Fruit fly (Drosophila melanogaster): ENCODE data around the gene pasha.

pasha gene

DNA sequence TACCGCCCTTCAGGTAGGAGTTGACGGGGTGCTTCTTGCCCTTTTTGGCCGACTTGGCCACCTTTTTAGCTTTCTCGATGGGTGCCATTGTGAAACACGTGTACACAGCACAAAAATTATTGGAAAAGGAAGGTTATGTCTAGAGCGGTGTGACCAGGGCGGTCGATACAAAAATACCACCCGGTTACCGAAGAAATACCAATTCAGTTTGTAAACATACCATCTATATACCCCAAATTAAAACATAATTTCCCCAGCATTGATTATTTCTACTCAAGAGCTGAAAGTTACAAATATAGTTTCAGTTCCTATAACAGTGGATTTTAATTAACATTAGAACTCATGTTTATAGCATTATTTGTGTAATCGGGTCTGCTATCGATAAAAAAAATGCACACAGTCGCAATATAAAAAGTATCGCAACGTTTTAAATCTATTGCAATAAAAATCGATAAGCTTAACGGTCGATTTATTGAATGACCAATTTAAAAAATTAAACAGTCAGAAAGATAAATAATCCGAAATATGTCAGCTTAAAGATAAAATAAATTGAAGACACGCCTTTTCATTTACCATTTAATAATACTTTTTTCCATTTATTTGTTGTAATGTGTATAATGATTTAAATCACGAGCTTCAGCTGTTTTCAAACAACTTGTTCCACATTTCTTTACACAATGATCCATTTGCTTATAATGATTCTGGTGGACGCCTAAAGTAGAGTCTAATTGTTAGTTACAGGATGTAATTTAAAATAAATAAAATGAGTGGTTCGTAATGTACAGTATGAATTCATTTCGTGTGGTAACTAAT lies 21.5 kb upstream of the pasha start, which contains the start of gene RpL6 (continued):
- TF ChIP-seq CG13296 (GFP tag; optimal IDR thresholded peaks at IDR 0.05) (peak; percentile 24), E2f2 (GFP tag; IDR thresholded peaks at IDR 0.05) (peak; percentile 56; the same call in 1 of the 2 replicates), CG9727 (GFP tag; optimal IDR thresholded peaks at IDR 0.05) (peak; percentile 38), zf30C (GFP tag; optimal IDR thresholded peaks at IDR 0.05) (no peak), nerfin-2 (GFP tag; IDR thresholded peaks at IDR 0.05; ENCODE audit: partially characterized antibody) (peak; percentile 81), sens (GFP tag) (peak; percentile 75), CG4617 (GFP tag; optimal IDR thresholded peaks at IDR 0.05; ENCODE audit: borderline replicate concordance) (peak; percentile 53), NK7.1 (GFP tag; optimal IDR thresholded peaks at IDR 0.05) (no peak), CG42726 (GFP tag; IDR thresholded peaks at IDR 0.05; ENCODE audit: partially characterized antibody) (peak; percentile 36; the same call in 1 of the 2 replicates), Dp (GFP tag; optimal IDR thresholded peaks at IDR 0.05) (peak; percentile 62), Jarid2 (GFP tag; optimal IDR thresholded peaks at IDR 0.05) (no peak), Camta (GFP tag; optimal IDR thresholded peaks at IDR 0.05) (peak; percentile 15), Hand (GFP tag; optimal IDR thresholded peaks at IDR 0.05) (peak; percentile 54), CG13775 (GFP tag; optimal IDR thresholded peaks at IDR 0.05) (peak; percentile 31), YL-1 (GFP tag; optimal IDR thresholded peaks at IDR 0.05) (peak; percentile 98), zen (tag; optimal IDR thresholded peaks at IDR 0.05) (peak; percentile 3), bab2 (GFP tag; optimal IDR thresholded peaks at IDR 0.05) (no peak), CG33557 (GFP tag; optimal IDR thresholded peaks at IDR 0.05) (peak; percentile 46), stc (GFP tag; IDR thresholded peaks at IDR 0.05) (no peak; the same call in 1 of the 2 replicates), CG7987 (GFP tag; optimal IDR thresholded peaks at IDR 0.05) (peak; percentile 57), CG14441 (GFP tag; IDR thresholded peaks at IDR 0.05) (peak; percentile 34; the same call in 1 of the 2 replicates), CG13894 (tag; optimal IDR thresholded peaks at IDR 0.05) (peak; percentile 30), stwl (tag; optimal IDR thresholded peaks at IDR 0.05) (peak; percentile 86), CG11504 (tag; optimal IDR thresholded peaks at IDR 0.05) (no peak), Xbp1 (GFP tag; optimal IDR thresholded peaks at IDR 0.05) (no peak), CG12391 (tag; optimal IDR thresholded peaks at IDR 0.05) (peak; percentile 54), CG18262 (tag; optimal IDR thresholded peaks at IDR 0.05) (peak; percentile 9), vnd (GFP tag; IDR thresholded peaks at IDR 0.05; ENCODE audit: partially characterized antibody) (peak; percentile 73), lilli (GFP tag; optimal IDR thresholded peaks at IDR 0.05) (peak; percentile 40), br (optimal IDR thresholded peaks at IDR 0.05) (no peak), CG33213 (GFP tag; optimal IDR thresholded peaks at IDR 0.05) (peak; percentile 34), CHES-1-like (GFP tag; optimal IDR thresholded peaks at IDR 0.05) (peak; percentile 14), inv (GFP tag; IDR thresholded peaks at IDR 0.05; ENCODE audit: partially characterized antibody) (peak; percentile 57), CrebB (tag; optimal IDR thresholded peaks at IDR 0.05) (peak; percentile 36), sna (GFP tag; IDR thresholded peaks at IDR 0.05; ENCODE audit: partially characterized antibody) (peak; percentile 88), CG34376 (GFP tag; optimal IDR thresholded peaks at IDR 0.05) (peak; percentile 38), Xrp1 (GFP tag; IDR thresholded peaks at IDR 0.05) (peak; percentile 7; the same call in 1 of the 2 replicates), TFAM (GFP tag; optimal IDR thresholded peaks at IDR 0.05) (no peak), Hmr (GFP tag; optimal IDR thresholded peaks at IDR 0.05) (peak; percentile 57), B-H2 (GFP tag; optimal IDR thresholded peaks at IDR 0.05) (peak; percentile 30), Ada2b (GFP tag; IDR thresholded peaks at IDR 0.05) (no peak), lmd (GFP tag; IDR thresholded peaks at IDR 0.05) (no peak), knrl (GFP tag; IDR thresholded peaks at IDR 0.05; ENCODE audit: partially characterized antibody) (peak; percentile 71), hb (GFP tag; IDR thresholded peaks at IDR 0.05; ENCODE audit: partially characterized antibody) (peak; percentile 83), CG15514 (GFP tag; optimal IDR thresholded peaks at IDR 0.05) (peak; percentile 80), CG2129 (GFP tag; IDR thresholded peaks at IDR 0.05; ENCODE audit: partially characterized antibody) (peak; percentile 41; the same call in 1 of the 2 replicates), CG1529 (GFP tag; optimal IDR thresholded peaks at IDR 0.05) (no peak)

All from whole organism, embryonic.